Worm (Caenorhabditis elegans): ENCODE measurements around the gene lgc-53.

DNA sequence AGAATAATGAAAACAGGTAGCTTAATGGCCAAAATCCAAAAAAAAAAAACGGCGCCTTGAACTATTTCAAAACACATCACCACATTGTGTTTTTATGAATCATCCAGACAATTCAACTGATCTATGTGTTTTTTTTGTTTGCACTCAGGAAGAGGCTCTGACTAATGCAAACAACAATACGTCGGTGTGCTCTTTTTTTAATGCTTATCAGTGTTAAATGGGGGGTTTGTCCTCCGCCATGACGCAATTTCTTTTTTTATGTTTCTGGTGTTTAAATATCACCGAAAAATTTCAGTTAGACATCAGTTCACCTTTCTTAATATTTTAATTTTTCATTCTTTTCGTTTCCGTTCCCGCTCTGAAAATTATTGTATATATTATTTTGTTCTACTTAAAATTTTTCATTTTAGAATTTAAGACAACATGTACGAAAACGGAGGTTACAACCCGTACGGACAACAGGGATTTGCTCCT is 32.3 kb upstream of the lgc-53 start, which contains the start of gene F22H10.2:
- no peak for TF ChIP-seq nhr-237 (tag; optimal IDR thresholded peaks at IDR 0.05)
- TF ChIP-seq dve-1 (tag; optimal IDR thresholded peaks at IDR 0.05; ENCODE audit: insufficient read depth): peak; percentile 76
- no peak for TF ChIP-seq Y105C5A.15 (GFP tag; IDR thresholded peaks at IDR 0.05)
- no peak for TF ChIP-seq lin-39 (tag; optimal IDR thresholded peaks at IDR 0.05)
- TF ChIP-seq nhr-25 (tag; optimal IDR thresholded peaks at IDR 0.05; ENCODE audit: borderline replicate concordance, insufficient read depth): no peak
- TF ChIP-seq zfp-2 (tag; optimal IDR thresholded peaks at IDR 0.05): no peak
- TF ChIP-seq gei-8 (GFP tag; optimal IDR thresholded peaks at IDR 0.05): no peak
